Worm (Caenorhabditis elegans) whole organism, early embryonic: ENCODE measurements around the gene sta-2.

ENCODE experiments used
- B0310.2 ChIP-seq: sonication (generic microtip); optimal IDR thresholded peaks from 2 replicates; lab custom pipeline; 2016; ENCODE audit warnings: mild to moderate bottlenecking, missing genetic modification characterization, missing compliant biosample characterization
- F13C5.2 ChIP-seq: sonication (generic microtip); optimal IDR thresholded peaks from 2 replicates; lab custom pipeline; 2017; ENCODE audit warnings: mild to moderate bottlenecking, missing genetic modification characterization, inconsistent platforms, missing compliant biosample characterization
- aly-1 ChIP-seq: sonication (generic microtip); optimal IDR thresholded peaks from 2 replicates; lab custom pipeline; 2016; ENCODE audit warnings: missing genetic modification characterization, missing compliant biosample characterization
- ama-1 ChIP-seq: fragments of 150-350 bp; optimal IDR thresholded peaks from 2 replicates; lab custom pipeline; 2014
- ceh-13 ChIP-seq: fragments of 200-800 bp; sonication (Bioruptor generic); optimal IDR thresholded peaks from 2 replicates; lab custom pipeline; 2018; ENCODE audit warnings: mild to moderate bottlenecking, missing genetic modification characterization, missing compliant biosample characterization
- ceh-36 ChIP-seq: sonication (generic microtip); optimal IDR thresholded peaks from 2 replicates; lab custom pipeline; 2016; ENCODE audit warnings: missing genetic modification characterization, inconsistent platforms, missing compliant biosample characterization
- ets-7 ChIP-seq: sonication (generic microtip); optimal IDR thresholded peaks from 2 replicates; lab custom pipeline; 2016; ENCODE audit warnings: missing genotype, missing genetic modification characterization, missing compliant biosample characterization
- flt-1 ChIP-seq: fragments of 200-800 bp; sonication (Bioruptor generic); IDR thresholded peaks from 2 replicates; pipeline ENCODE4 v1.3.6; 2022; ENCODE audit warnings: missing genetic modification characterization, missing compliant biosample characterization
- hmbx-1 ChIP-seq: sonication (generic microtip); optimal IDR thresholded peaks from 2 replicates; lab custom pipeline; 2016; ENCODE audit warnings: mild to moderate bottlenecking, missing genetic modification characterization, missing compliant biosample characterization
- hmg-4 ChIP-seq: fragments of 200-800 bp; sonication (Bioruptor generic); optimal IDR thresholded peaks from 2 replicates; lab custom pipeline; 2018; ENCODE audit warnings: mild to moderate bottlenecking, missing genetic modification characterization, missing compliant biosample characterization
- hnd-1 ChIP-seq: sonication (generic microtip); optimal IDR thresholded peaks from 2 replicates; lab custom pipeline; 2016; ENCODE audit warnings: missing genetic modification characterization, missing compliant biosample characterization
- pes-1 ChIP-seq: fragments of 200-800 bp; sonication (Bioruptor generic); IDR thresholded peaks from 2 replicates; pipeline ENCODE4 v1.3.6; 2022; ENCODE audit warnings: missing genetic modification reagents, missing genetic modification characterization, missing compliant biosample characterization
- scrt-1 ChIP-seq: fragments of 200-800 bp; sonication (Bioruptor generic); IDR thresholded peaks from 2 replicates; pipeline ENCODE4 v1.3.6; 2022; ENCODE audit warnings: missing genetic modification characterization, missing compliant biosample characterization
- sea-1 ChIP-seq: fragments of 200-800 bp; sonication (Bioruptor generic); conservative IDR thresholded peaks from 2 replicates; pipeline ENCODE4 v1.3.6; 2022; ENCODE audit warnings: missing genetic modification characterization, missing compliant biosample characterization
- tbx-11 ChIP-seq: fragments of 200-800 bp; sonication (Bioruptor generic); IDR thresholded peaks from 2 replicates; pipeline ENCODE4 v1.3.6; 2022; ENCODE audit warnings: missing genetic modification characterization, missing compliant biosample characterization
- tbx-37 ChIP-seq: fragments of 200-800 bp; sonication (Bioruptor generic); conservative IDR thresholded peaks from 2 replicates; pipeline ENCODE4 v1.3.6; 2022; ENCODE audit warnings: missing genetic modification reagents, missing genetic modification characterization, missing compliant biosample characterization
- tra-4 ChIP-seq: sonication (generic microtip); optimal IDR thresholded peaks from 2 replicates; lab custom pipeline; 2017; ENCODE audit warnings: missing genetic modification characterization, missing compliant biosample characterization

The sta-2 gene

ce11 chrV:9752918-9753317, 11.9 kb downstream of the sta-2 start, which contains the start of gene F58E6.6:
Gene F58E6.6, minus strand, starts transcription at chrV:9753018.
- no peak for TF ChIP-seq F13C5.2 (tag; lab: Kevin White, UChicago)

ce11 chrV:9753554-9753953, 12.5 kb downstream of the sta-2 start:
- TF ChIP-seq hnd-1 (tag; lab: Kevin White, UChicago) (no peak), flt-1 (GFP tag; lab: Robert Waterston, UW) (no peak), pes-1 (GFP tag; lab: Robert Waterston, UW) (no peak), hmg-4 (GFP tag; lab: Kevin White, UChicago) (no peak), F13C5.2 (tag; lab: Kevin White, UChicago) (no peak), ets-7 (tag; lab: Kevin White, UChicago) (no peak), scrt-1 (GFP tag; lab: Robert Waterston, UW) (no peak), ceh-36 (tag; lab: Kevin White, UChicago) (no peak), tbx-11 (GFP tag; lab: Robert Waterston, UW) (no peak), B0310.2 (tag; lab: Kevin White, UChicago) (no peak), tra-4 (no peak), aly-1 (no peak), ceh-13 (GFP tag; lab: Kevin White, UChicago) (no peak), tbx-37 (no peak), sea-1 (GFP tag; lab: Robert Waterston, UW) (no peak), hmbx-1 (tag; lab: Kevin White, UChicago) (no peak), ama-1 (lab: Kevin White, UChicago) (no peak)

- TF ChIP-seq hnd-1 (tag; lab: Kevin White, UChicago) = no peak
- no peak for TF ChIP-seq sea-1 (GFP tag; lab: Robert Waterston, UW)
- no peak for TF ChIP-seq ama-1 (lab: Kevin White, UChicago)
- no peak for TF ChIP-seq ets-7 (tag; lab: Kevin White, UChicago)
- no peak for TF ChIP-seq aly-1
These were observed 13.5 kb downstream of the sta-2 start, which contains the start of gene F58E6.5 for ce11 chrV:9754459-9754858. Gene F58E6.5, minus strand, starts transcription at chrV:9754559.

- TF ChIP-seq scrt-1 (GFP tag; lab: Robert Waterston, UW) (no peak), ceh-13 (GFP tag; lab: Kevin White, UChicago) (no peak), hnd-1 (tag; lab: Kevin White, UChicago) (no peak), aly-1 (no peak), B0310.2 (tag; lab: Kevin White, UChicago) (no peak)
These were observed 14.7 kb downstream of the sta-2 start, which contains the start of gene F58E6.8 for ce11 chrV:9755725-9756124. Gene F58E6.8, minus strand, starts transcription at chrV:9755825.

ce11 chrV:9756242-9756641, 15.2 kb downstream of the sta-2 start, which contains the start of gene hrg-3:
Gene hrg-3, plus strand, starts transcription at chrV:9756468.
- TF ChIP-seq F13C5.2 (tag; lab: Kevin White, UChicago) = no peak
- TF ChIP-seq hmbx-1 (tag; lab: Kevin White, UChicago) = no peak
- no peak for TF ChIP-seq scrt-1 (GFP tag; lab: Robert Waterston, UW)
- TF ChIP-seq ama-1 (lab: Kevin White, UChicago) = no peak
- no peak for TF ChIP-seq flt-1 (GFP tag; lab: Robert Waterston, UW)
- no peak for TF ChIP-seq tbx-11 (GFP tag; lab: Robert Waterston, UW)
- TF ChIP-seq hnd-1 (tag; lab: Kevin White, UChicago) = no peak
- no peak for TF ChIP-seq aly-1
- no peak for TF ChIP-seq B0310.2 (tag; lab: Kevin White, UChicago)
- TF ChIP-seq hmg-4 (GFP tag; lab: Kevin White, UChicago) = no peak
- TF ChIP-seq ceh-13 (GFP tag; lab: Kevin White, UChicago) = no peak
- no peak for TF ChIP-seq tbx-37
- no peak for TF ChIP-seq tra-4
- no peak for TF ChIP-seq pes-1 (GFP tag; lab: Robert Waterston, UW)
- TF ChIP-seq ets-7 (tag; lab: Kevin White, UChicago) = no peak
- no peak for TF ChIP-seq sea-1 (GFP tag; lab: Robert Waterston, UW)
- TF ChIP-seq ceh-36 (tag; lab: Kevin White, UChicago) = no peak

- TF ChIP-seq tra-4 (no peak), tbx-37 (no peak), scrt-1 (GFP tag; lab: Robert Waterston, UW) (no peak), hmg-4 (GFP tag; lab: Kevin White, UChicago) (no peak)
These were observed 16.9 kb downstream of the sta-2 start, which contains the start of gene F58E6.11 for ce11 chrV:9757884-9758283. Gene F58E6.11, minus strand, starts transcription at chrV:9757984.

- no peak for TF ChIP-seq B0310.2 (tag; lab: Kevin White, UChicago)
These were observed 17.4 kb downstream of the sta-2 start for ce11 chrV:9758437-9758836.

- no peak for TF ChIP-seq hmg-4 (GFP tag; lab: Kevin White, UChicago)
- no peak for TF ChIP-seq tra-4
- TF ChIP-seq flt-1 (GFP tag; lab: Robert Waterston, UW) = no peak
- no peak for TF ChIP-seq hnd-1 (tag; lab: Kevin White, UChicago)
- no peak for TF ChIP-seq hmbx-1 (tag; lab: Kevin White, UChicago)
- TF ChIP-seq ama-1 (lab: Kevin White, UChicago) = no peak
- TF ChIP-seq B0310.2 (tag; lab: Kevin White, UChicago) = no peak
- TF ChIP-seq pes-1 (GFP tag; lab: Robert Waterston, UW) = no peak
- TF ChIP-seq ceh-13 (GFP tag; lab: Kevin White, UChicago) = no peak
- TF ChIP-seq tbx-11 (GFP tag; lab: Robert Waterston, UW) = no peak
These were observed 22.8 kb downstream of the sta-2 start for ce11 chrV:9763759-9764158.
